Fruit fly (Drosophila melanogaster): ENCODE data around the gene Sfp24Bb.

Sfp24Bb gene

DNA sequence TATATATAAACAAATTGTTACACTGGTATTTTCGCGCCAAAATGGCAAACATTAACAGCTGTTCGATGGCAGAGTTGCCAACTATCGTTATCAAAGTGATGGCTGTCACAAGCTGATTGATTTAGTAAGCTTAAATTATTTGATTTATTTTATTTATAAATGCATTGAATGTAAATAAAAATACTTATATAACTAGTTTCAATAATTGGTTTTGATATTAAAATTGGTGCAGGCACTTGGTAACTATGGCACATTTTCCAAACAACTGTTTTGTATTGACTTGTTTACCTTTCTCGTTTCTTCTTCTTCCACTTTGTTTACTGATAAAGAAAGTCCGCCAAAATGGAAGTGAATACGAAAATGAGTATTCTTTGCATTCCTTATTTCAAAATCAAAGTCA lies 42.1 kb upstream of the Sfp24Bb start, which contains the start of gene cutlet (continued):
- TF ChIP-seq Lhr (GFP tag; optimal IDR thresholded peaks at IDR 0.05) (peak; percentile 5), CG17361 (GFP tag; IDR thresholded peaks at IDR 0.05) (0 out of 3 replicates have a peak, but pooled peaks have one; percentile 8), CG15514 (GFP tag; optimal IDR thresholded peaks at IDR 0.05) (peak; percentile 33), cwo (GFP tag; optimal IDR thresholded peaks at IDR 0.05) (no peak), CG34422 (GFP tag; IDR thresholded peaks at IDR 0.05) (no peak), Sox100B (GFP tag; optimal IDR thresholded peaks at IDR 0.05) (peak; percentile 44), CG3847 (GFP tag; IDR thresholded peaks at IDR 0.05) (peak; percentile 57), CG1603 (tag; optimal IDR thresholded peaks at IDR 0.05) (peak; percentile 28), CG10267 (tag; optimal IDR thresholded peaks at IDR 0.05) (peak; percentile 6), pzg (GFP tag; optimal IDR thresholded peaks at IDR 0.05) (peak; percentile 63), cato (GFP tag; optimal IDR thresholded peaks at IDR 0.05; ENCODE audit: borderline replicate concordance) (no peak), onecut (GFP tag; IDR thresholded peaks at IDR 0.05) (no peak), CG9876 (GFP tag; optimal IDR thresholded peaks at IDR 0.05) (no peak), CG12659 (GFP tag; optimal IDR thresholded peaks at IDR 0.05) (peak; percentile 34), CG6765 (GFP tag; optimal IDR thresholded peaks at IDR 0.05) (no peak), amos (GFP tag; IDR thresholded peaks at IDR 0.05; ENCODE audit: partially characterized antibody) (peak; percentile 22; the same call in 1 of the 2 replicates), CG32772 (GFP tag; IDR thresholded peaks at IDR 0.05) (no peak), CG4854 (GFP tag; optimal IDR thresholded peaks at IDR 0.05) (peak; percentile 85), CG2116 (GFP tag; optimal IDR thresholded peaks at IDR 0.05) (peak; percentile 3), Ravus (GFP tag; IDR thresholded peaks at IDR 0.05) (no peak), BEAF-32 (GFP tag; optimal IDR thresholded peaks at IDR 0.05) (peak; percentile 48), CG4617 (GFP tag; optimal IDR thresholded peaks at IDR 0.05; ENCODE audit: borderline replicate concordance) (peak; percentile 6), B-H1 (GFP tag; IDR thresholded peaks at IDR 0.05) (no peak), Dref (GFP tag; IDR thresholded peaks at IDR 0.05) (peak; percentile 37), CoRest (tag; optimal IDR thresholded peaks at IDR 0.05) (peak; percentile 31), Ets97D (GFP tag; optimal IDR thresholded peaks at IDR 0.05) (peak; percentile 7), Abd-B (GFP tag; optimal IDR thresholded peaks at IDR 0.05) (peak; percentile 22), phol (tag; optimal IDR thresholded peaks at IDR 0.05) (peak; percentile 99), CG13287 (GFP tag; IDR thresholded peaks at IDR 0.05; ENCODE audit: partially characterized antibody) (peak; percentile 52; the same call in 1 of the 2 replicates), CG16863 (GFP tag; optimal IDR thresholded peaks at IDR 0.05) (no peak), CG2202 (tag; optimal IDR thresholded peaks at IDR 0.05) (no peak), gfzf (GFP tag; optimal IDR thresholded peaks at IDR 0.05) (peak; percentile 25), Dll (GFP tag; IDR thresholded peaks at IDR 0.05; ENCODE audit: partially characterized antibody) (peak; percentile 23; the same call in 1 of the 4 replicates), HmgZ (tag; optimal IDR thresholded peaks at IDR 0.05) (peak; percentile 6), stwl (tag; optimal IDR thresholded peaks at IDR 0.05) (peak; percentile 59)

DNA sequence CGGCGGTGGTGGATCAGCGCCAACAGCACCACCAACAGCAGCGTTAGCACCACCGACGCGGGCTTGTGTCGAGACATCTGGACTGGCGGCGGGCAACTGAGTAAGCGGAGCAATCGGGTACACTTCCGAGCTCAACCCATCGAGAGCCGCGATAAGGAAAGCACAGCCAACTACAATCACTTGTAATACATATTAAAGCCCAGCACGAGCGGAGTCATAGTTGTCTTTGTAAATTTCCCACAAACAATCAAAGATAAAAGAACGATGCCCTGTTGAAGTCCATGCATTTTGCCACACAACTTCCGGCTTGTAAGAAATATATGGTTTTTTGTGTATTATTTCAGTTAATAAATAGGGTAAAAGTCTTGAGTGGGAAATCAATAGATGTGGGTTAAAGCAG lies 37.4 kb upstream of the Sfp24Bb start, which contains the start of gene CG31777:
CG31777 (minus strand) TSS at position 101 of the 400 bp plus-strand sequence.
- peak; percentile 34 for TF ChIP-seq Deaf1 (tag; optimal IDR thresholded peaks at IDR 0.05)
- TF ChIP-seq Fer3 (tag; optimal IDR thresholded peaks at IDR 0.05): no peak
- 0 out of 3 replicates have a peak, but pooled peaks have one; percentile 8 for TF ChIP-seq vnd (GFP tag; IDR thresholded peaks at IDR 0.05; ENCODE audit: partially characterized antibody)
- TF ChIP-seq CG4730 (GFP tag; IDR thresholded peaks at IDR 0.05): no peak

Measured in whole organism, embryonic.